Worm (Caenorhabditis elegans) whole organism, young adult: Measurements from ENCODE around the gene pqn-27.

Experiments used
- B0336.3 ChIP-seq: fragments of 200-800 bp; sonication (Bioruptor generic); IDR thresholded peaks from 2 replicates; pipeline ENCODE4 v1.3.6; 2022; ENCODE audit warnings: missing genetic modification characterization, missing compliant biosample characterization
- C06A6.2 ChIP-seq: fragments of 200-800 bp; sonication (Bioruptor generic); conservative IDR thresholded peaks from 2 replicates; pipeline ENCODE4 v1.3.6; 2022; ENCODE audit warnings: missing genetic modification characterization, missing compliant biosample characterization
- F33H1.4 ChIP-seq: fragments of 200-800 bp; sonication (Bioruptor generic); IDR thresholded peaks from 2 replicates; pipeline ENCODE4 v1.3.6; 2022; ENCODE audit warnings: missing genetic modification reagents, missing genetic modification characterization, missing compliant biosample characterization
- T07F8.4 ChIP-seq: sonication (generic microtip); optimal IDR thresholded peaks from 2 replicates; lab custom pipeline; 2016; ENCODE audit warnings: mild to moderate bottlenecking, missing genetic modification characterization, moderate library complexity, missing compliant biosample characterization
- Y95B8A.8 ChIP-seq: fragments of 200-800 bp; sonication (Bioruptor generic); IDR thresholded peaks from 2 replicates; pipeline ENCODE4 v1.3.6; 2022; ENCODE audit warnings: missing genetic modification reagents, missing genetic modification characterization, missing compliant biosample characterization
- aptf-2 ChIP-seq: fragments of 200-800 bp; sonication (Bioruptor generic); conservative IDR thresholded peaks from 2 replicates; pipeline ENCODE4 v1.3.6; 2022; ENCODE audit warnings: missing genetic modification reagents, missing genetic modification characterization, missing compliant biosample characterization
- aptf-3 ChIP-seq: fragments of 200-800 bp; sonication (Bioruptor generic); IDR thresholded peaks from 2 replicates; pipeline ENCODE4 v1.3.6; 2022; ENCODE audit warnings: missing genetic modification characterization, missing compliant biosample characterization
- athp-1 ChIP-seq: sonication (generic microtip); optimal IDR thresholded peaks from 2 replicates; lab custom pipeline; 2017; ENCODE audit warnings: mild to moderate bottlenecking, missing genetic modification characterization, missing compliant biosample characterization
- attf-3 ChIP-seq: fragments of 200-800 bp; sonication (Bioruptor generic); conservative IDR thresholded peaks from 2 replicates; pipeline ENCODE4 v1.3.6; 2022; ENCODE audit warnings: missing genetic modification reagents, missing genetic modification characterization, missing compliant biosample characterization
- bed-1 ChIP-seq: fragments of 200-800 bp; sonication (Bioruptor generic); IDR thresholded peaks from 2 replicates; pipeline ENCODE4 v1.3.6; 2022; ENCODE audit warnings: missing genetic modification reagents, missing genetic modification characterization, missing compliant biosample characterization
- cebp-2 ChIP-seq: fragments of 200-800 bp; sonication (Bioruptor generic); IDR thresholded peaks from 2 replicates; pipeline ENCODE4 v1.3.6; 2022; ENCODE audit warnings: missing genetic modification characterization, missing compliant biosample characterization
- ceh-40 ChIP-seq: fragments of 200-800 bp; sonication (Bioruptor generic); IDR thresholded peaks from 2 replicates; pipeline ENCODE4 v1.3.6; 2022; ENCODE audit warnings: missing genetic modification characterization, missing compliant biosample characterization
- ceh-91 ChIP-seq: fragments of 200-800 bp; sonication (Bioruptor generic); IDR thresholded peaks from 2 replicates; pipeline ENCODE4 v1.3.6; 2022; ENCODE audit warnings: missing genetic modification reagents, missing genetic modification characterization, missing compliant biosample characterization
- egl-44 ChIP-seq: fragments of 200-800 bp; sonication (Bioruptor generic); IDR thresholded peaks from 2 replicates; pipeline ENCODE4 v1.3.6; 2022; ENCODE audit warnings: missing genetic modification reagents, missing genetic modification characterization, missing compliant biosample characterization
- egrh-3 ChIP-seq: fragments of 200-800 bp; sonication (Bioruptor generic); IDR thresholded peaks from 2 replicates; pipeline ENCODE4 v1.3.6; 2022; ENCODE audit warnings: missing genetic modification reagents, missing genetic modification characterization, missing compliant biosample characterization
- ekl-4 ChIP-seq: fragments of 200-800 bp; sonication (Bioruptor generic); IDR thresholded peaks from 2 replicates; pipeline ENCODE4 v1.3.6; 2022; ENCODE audit warnings: missing genetic modification reagents, missing genetic modification characterization, missing compliant biosample characterization
- hmg-20 ChIP-seq: fragments of 200-800 bp; sonication (Bioruptor generic); IDR thresholded peaks from 2 replicates; pipeline ENCODE4 v1.3.6; 2022; ENCODE audit warnings: missing genetic modification reagents, missing genetic modification characterization, missing compliant biosample characterization
- hrde-1 ChIP-seq: sonication (generic microtip); optimal IDR thresholded peaks from 2 replicates; lab custom pipeline; 2016; ENCODE audit warnings: missing genetic modification characterization, mild to moderate bottlenecking, missing compliant biosample characterization, moderate library complexity, missing genotype, missing genetic modification reagents, borderline replicate concordance
- lag-1 ChIP-seq: fragments of 200-800 bp; sonication (Bioruptor generic); IDR thresholded peaks from 2 replicates; pipeline ENCODE4 v1.3.6; 2022; ENCODE audit warnings: missing genetic modification reagents, missing genetic modification characterization, missing compliant biosample characterization
- lin-26 ChIP-seq: fragments of 200-800 bp; sonication (Bioruptor generic); IDR thresholded peaks from 2 replicates; pipeline ENCODE4 v1.3.6; 2022; ENCODE audit warnings: missing genetic modification reagents, missing genetic modification characterization, missing compliant biosample characterization
- lir-1 ChIP-seq: fragments of 200-800 bp; sonication (Bioruptor generic); conservative IDR thresholded peaks from 2 replicates; pipeline ENCODE4 v1.3.6; 2022; ENCODE audit warnings: missing genetic modification reagents, missing genetic modification characterization, missing compliant biosample characterization
- lsl-1 ChIP-seq: fragments of 200-800 bp; sonication (Bioruptor generic); optimal IDR thresholded peaks from 2 replicates; lab custom pipeline; 2018; ENCODE audit warnings: mild to moderate bottlenecking, missing genetic modification characterization, moderate library complexity, missing compliant biosample characterization
- madf-3 ChIP-seq: fragments of 200-800 bp; sonication (Bioruptor generic); IDR thresholded peaks from 2 replicates; pipeline ENCODE4 v1.3.6; 2022; ENCODE audit warnings: missing genetic modification reagents, missing genetic modification characterization, missing compliant biosample characterization
- madf-6 ChIP-seq: fragments of 200-800 bp; sonication (Bioruptor generic); IDR thresholded peaks from 2 replicates; pipeline ENCODE4 v1.3.6; 2022; ENCODE audit warnings: missing genetic modification reagents, missing genetic modification characterization, missing compliant biosample characterization
- madf-8 ChIP-seq: fragments of 200-800 bp; sonication (Bioruptor generic); conservative IDR thresholded peaks from 2 replicates; pipeline ENCODE4 v1.3.6; 2022; ENCODE audit warnings: missing genetic modification reagents, missing genetic modification characterization, missing compliant biosample characterization
- mxl-1 ChIP-seq: sonication (generic microtip); optimal IDR thresholded peaks from 2 replicates; lab custom pipeline; 2016; ENCODE audit warnings: missing genetic modification characterization, missing compliant biosample characterization
- nfya-1 ChIP-seq: sonication (generic microtip); optimal IDR thresholded peaks from 2 replicates; lab custom pipeline; 2017; ENCODE audit warnings: antibody characterized with exemption, missing compliant biosample characterization, missing genetic modification characterization, borderline replicate concordance; ENCODE audit not compliant: insufficient read depth
- nfya-2 ChIP-seq: fragments of 200-800 bp; sonication (Bioruptor generic); IDR thresholded peaks from 2 replicates; pipeline ENCODE4 v1.3.6; 2022; ENCODE audit warnings: missing genetic modification reagents, missing genetic modification characterization, missing compliant biosample characterization
- nhr-179 ChIP-seq: sonication (generic microtip); optimal IDR thresholded peaks from 2 replicates; lab custom pipeline; 2016; ENCODE audit warnings: mild to moderate bottlenecking, missing genetic modification characterization, missing compliant biosample characterization
- sea-2 ChIP-seq: fragments of 200-800 bp; sonication (Bioruptor generic); IDR thresholded peaks from 2 replicates; pipeline ENCODE4 v1.3.6; 2022; ENCODE audit warnings: missing genetic modification characterization, missing compliant biosample characterization
- tlf-1 ChIP-seq: fragments of 200-800 bp; sonication (Bioruptor generic); optimal IDR thresholded peaks from 2 replicates; lab custom pipeline; 2018; ENCODE audit warnings: mild to moderate bottlenecking, missing genetic modification characterization, missing compliant biosample characterization
- xnd-1 ChIP-seq: sonication (generic microtip); optimal IDR thresholded peaks from 2 replicates; lab custom pipeline; 2016; ENCODE audit warnings: missing genotype, missing genetic modification reagents, missing genetic modification characterization, missing compliant biosample characterization
- zfh-2 ChIP-seq: fragments of 200-800 bp; sonication (Bioruptor generic); conservative IDR thresholded peaks from 2 replicates; pipeline ENCODE4 v1.3.6; 2022; ENCODE audit warnings: missing genetic modification reagents, missing genetic modification characterization, missing compliant biosample characterization

Gene pqn-27

ce11 chrII:13494762-13495161, 34.3 kb upstream of the pqn-27 start (continued):
- TF ChIP-seq nhr-179 (tag; lab: Kevin White, UChicago) (no peak), ceh-40 (no peak), bed-1 (GFP tag; lab: Robert Waterston, UW) (no peak)

ce11 chrII:13494175-13494650, 33.8 kb upstream of the pqn-27 start, which contains the start of gene ndua-7:
Gene ndua-7, minus strand, starts transcription at chrII:13494600.
- TF ChIP-seq egl-44: no peak
- no peak for TF ChIP-seq ceh-91 (GFP tag; lab: Robert Waterston, UW)
- 0 out of 2 replicates have a peak, but pooled peaks have one; percentile 15 for TF ChIP-seq cebp-2 (GFP tag; lab: Robert Waterston, UW)
- TF ChIP-seq tlf-1 (GFP tag; lab: Kevin White, UChicago): no peak
- TF ChIP-seq nfya-1 (tag; lab: Kevin White, UChicago): no peak
- peak; percentile 67; the same call in 1 of the 2 replicates for TF ChIP-seq egrh-3 (GFP tag; lab: Robert Waterston, UW)
- no peak for TF ChIP-seq aptf-2 (GFP tag; lab: Robert Waterston, UW)
- peak; percentile 75 for TF ChIP-seq zfh-2 (GFP tag; lab: Robert Waterston, UW)

DNA sequence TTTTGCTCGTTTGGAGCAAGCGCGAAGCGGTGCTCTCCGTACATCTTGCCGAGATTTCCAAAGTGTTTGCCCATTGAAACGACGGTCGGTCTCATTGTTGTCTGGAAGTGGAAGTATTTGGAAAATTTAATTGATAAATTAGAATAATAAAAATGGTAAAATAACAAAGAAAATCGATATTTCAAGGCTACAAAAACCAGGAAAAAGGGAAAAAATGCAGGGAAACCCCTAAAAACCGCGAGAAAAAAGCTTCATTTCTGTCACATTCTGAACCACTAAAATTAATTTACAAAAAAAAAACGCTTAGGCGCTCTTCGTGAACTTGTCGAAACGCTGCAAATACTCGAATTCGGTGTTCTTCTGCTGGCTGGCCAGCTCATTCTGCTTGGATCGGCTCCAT, 32.5 kb upstream of the pqn-27 start, which contains the start of gene F45H10.2:
F45H10.2 (minus strand) TSS at position 101 of the 400 bp plus-strand sequence.
- TF ChIP-seq madf-6 (GFP tag; lab: Robert Waterston, UW) (peak; percentile 31; the same call in 1 of the 2 replicates), B0336.3 (GFP tag; lab: Robert Waterston, UW) (peak; percentile 34; the same call in 1 of the 2 replicates), sea-2 (no peak), zfh-2 (GFP tag; lab: Robert Waterston, UW) (0 out of 2 replicates have a peak, but pooled peaks have one; percentile 39), madf-3 (GFP tag; lab: Robert Waterston, UW) (0 out of 2 replicates have a peak, but pooled peaks have one; percentile 24), lir-1 (no peak)

DNA sequence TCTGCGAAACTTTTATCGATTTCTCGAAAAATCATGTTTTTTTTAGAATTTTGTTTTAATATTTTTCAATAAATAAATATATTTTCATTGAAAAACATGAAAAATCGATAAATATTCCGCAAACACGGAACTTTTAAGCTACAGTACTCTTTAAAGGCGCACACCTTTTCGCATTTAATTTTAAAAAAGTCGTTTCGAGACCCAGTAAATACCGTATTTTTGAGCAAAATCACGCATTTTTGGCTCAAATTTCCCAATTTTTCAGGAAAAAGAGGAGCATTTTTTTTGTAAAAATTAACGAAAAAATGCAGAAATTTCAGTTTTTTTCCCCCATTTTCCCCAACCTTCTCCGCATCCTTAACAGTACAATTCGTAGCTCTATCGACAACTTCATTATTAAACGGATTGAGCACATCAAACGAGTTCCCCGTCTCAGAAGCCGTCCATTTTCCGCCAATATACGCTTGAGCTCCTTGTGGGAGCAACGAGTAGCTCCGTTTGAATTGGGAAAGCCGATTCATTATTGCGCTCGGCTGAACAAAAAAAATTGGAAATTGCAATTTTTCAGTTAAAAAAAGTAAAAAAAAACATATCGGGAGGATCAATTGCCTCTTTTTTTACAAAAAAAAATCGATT, 30.9 kb upstream of the pqn-27 start, which contains the start of gene alh-7:
alh-7 (minus strand) TSS at position 533 of the 636 bp plus-strand sequence.
- TF ChIP-seq lin-26 (0 out of 2 replicates have a peak, but pooled peaks have one; percentile 7), hrde-1 (tag; lab: Kevin White, UChicago) (peak; percentile 33), hmg-20 (GFP tag; lab: Robert Waterston, UW) (no peak), F33H1.4 (GFP tag; lab: Robert Waterston, UW) (peak; percentile 62), B0336.3 (GFP tag; lab: Robert Waterston, UW) (peak; percentile 44; the same call in 1 of the 2 replicates), xnd-1 (peak; percentile 56), madf-8 (GFP tag; lab: Robert Waterston, UW) (0 out of 2 replicates have a peak, but pooled peaks have one; percentile 10), ekl-4 (no peak), athp-1 (tag; lab: Kevin White, UChicago) (peak; percentile 33), lsl-1 (GFP tag; lab: Kevin White, UChicago) (peak; percentile 82)

ce11 chrII:13489896-13490295, 29.5 kb upstream of the pqn-27 start:
- 0 out of 2 replicates have a peak, but pooled peaks have one; percentile 58 for TF ChIP-seq lin-26
- TF ChIP-seq nfya-2: no peak
- peak; percentile 82 for TF ChIP-seq zfh-2 (GFP tag; lab: Robert Waterston, UW)

- no peak for TF ChIP-seq attf-3 (GFP tag; lab: Robert Waterston, UW)
- peak; percentile 11; the same call in 1 of the 2 replicates for TF ChIP-seq egrh-3 (GFP tag; lab: Robert Waterston, UW)
- 0 out of 2 replicates have a peak, but pooled peaks have one; percentile 29 for TF ChIP-seq bed-1 (GFP tag; lab: Robert Waterston, UW)
- TF ChIP-seq Y95B8A.8 (GFP tag; lab: Robert Waterston, UW): 0 out of 2 replicates have a peak, but pooled peaks have one; percentile 27
- TF ChIP-seq T07F8.4: no peak
- TF ChIP-seq madf-8 (GFP tag; lab: Robert Waterston, UW): no peak
- no peak for TF ChIP-seq nfya-1 (tag; lab: Kevin White, UChicago)
- peak; percentile 60; the same call in 1 of the 2 replicates for TF ChIP-seq zfh-2 (GFP tag; lab: Robert Waterston, UW)
- TF ChIP-seq mxl-1 (tag; lab: Kevin White, UChicago): no peak
- no peak for TF ChIP-seq lag-1
- TF ChIP-seq C06A6.2 (GFP tag; lab: Robert Waterston, UW): no peak
- TF ChIP-seq aptf-3 (GFP tag; lab: Robert Waterston, UW): no peak
Observed at ce11 chrII:13487563-13487962, 27.1 kb upstream of the pqn-27 start.
